Fruit fly (Drosophila melanogaster): Measurements from ENCODE around the gene CG14860.

The CG14860 gene

DNA sequence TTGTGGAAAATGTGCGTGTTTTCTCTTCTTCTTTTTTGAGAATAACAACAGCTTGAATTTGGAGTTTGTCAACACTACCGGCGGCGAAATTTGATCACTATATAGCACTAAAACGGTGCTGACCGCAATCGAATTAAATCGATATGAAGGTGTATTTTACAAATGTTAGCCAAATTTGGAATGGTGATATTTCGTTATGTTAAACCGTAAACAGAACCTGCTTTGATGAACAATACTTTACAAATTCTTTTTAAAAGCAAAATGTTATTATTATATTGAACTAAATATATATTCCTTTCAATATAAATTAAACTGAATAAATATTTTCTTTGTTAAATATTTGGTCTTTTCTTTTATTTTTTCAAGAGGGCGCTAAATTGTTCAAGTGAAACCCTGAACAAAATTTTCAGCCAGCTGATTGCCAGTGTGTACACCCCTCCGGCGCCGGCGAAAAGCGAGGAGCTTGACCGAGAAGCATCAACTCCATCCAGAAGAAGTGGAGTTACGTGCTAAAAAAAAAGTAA, 8.5 kb upstream of the CG14860 start, which contains the start of the genes Rrp6, CG33331 and CG33332 (continued):
- peak; percentile 64 for TF ChIP-seq tx (GFP tag; optimal IDR thresholded peaks at IDR 0.05)
- TF ChIP-seq ci (GFP tag; IDR thresholded peaks at IDR 0.05) = peak; percentile 66; the same call in 1 of the 3 replicates
- TF ChIP-seq Dbx (GFP tag; IDR thresholded peaks at IDR 0.05) = peak; percentile 68
- no peak for TF ChIP-seq tio (GFP tag; optimal IDR thresholded peaks at IDR 0.05)
- peak; percentile 74 for TF ChIP-seq CG18619 (GFP tag; optimal IDR thresholded peaks at IDR 0.05)
- 0 out of 3 replicates have a peak, but pooled peaks have one; percentile 15 for TF ChIP-seq CG14050 (GFP tag; IDR thresholded peaks at IDR 0.05)
- TF ChIP-seq unpg (GFP tag; optimal IDR thresholded peaks at IDR 0.05) = peak; percentile 70
- peak; percentile 43; the same call in 1 of the 2 replicates for TF ChIP-seq CG14441 (GFP tag; IDR thresholded peaks at IDR 0.05)
- TF ChIP-seq stc (GFP tag; IDR thresholded peaks at IDR 0.05) = no peak; the same call in 1 of the 2 replicates
- TF ChIP-seq CG3065 (GFP tag; optimal IDR thresholded peaks at IDR 0.05) = peak; percentile 36
- TF ChIP-seq CG14014 (GFP tag; IDR thresholded peaks at IDR 0.05) = 0 out of 2 replicates have a peak, but pooled peaks have one; percentile 23
- TF ChIP-seq Bteb2 (GFP tag; optimal IDR thresholded peaks at IDR 0.05) = peak; percentile 54
- TF ChIP-seq dmrt11E (tag; optimal IDR thresholded peaks at IDR 0.05) = peak; percentile 50
- peak; percentile 66 for TF ChIP-seq CG6272 (GFP tag; IDR thresholded peaks at IDR 0.05)
- TF ChIP-seq CG34376 (GFP tag; optimal IDR thresholded peaks at IDR 0.05) = peak; percentile 59
- no peak for TF ChIP-seq CG10543 (GFP tag; optimal IDR thresholded peaks at IDR 0.05)
- peak; percentile 41 for TF ChIP-seq CG1792 (GFP tag; optimal IDR thresholded peaks at IDR 0.05)
- TF ChIP-seq CG2678 (tag; optimal IDR thresholded peaks at IDR 0.05) = no peak
- peak; percentile 33 for TF ChIP-seq cg (GFP tag; optimal IDR thresholded peaks at IDR 0.05)
- peak; percentile 87 for TF ChIP-seq CG3281 (GFP tag; optimal IDR thresholded peaks at IDR 0.05)
- TF ChIP-seq cas (GFP tag; IDR thresholded peaks at IDR 0.05) = no peak
- no peak for TF ChIP-seq gt (GFP tag; IDR thresholded peaks at IDR 0.05)
- peak; percentile 31 for TF ChIP-seq CG8388 (GFP tag; optimal IDR thresholded peaks at IDR 0.05)
- TF ChIP-seq gem (tag; optimal IDR thresholded peaks at IDR 0.05) = peak; percentile 80
- peak; percentile 60 for TF ChIP-seq CG9609 (GFP tag; optimal IDR thresholded peaks at IDR 0.05)
- peak; percentile 77 for TF ChIP-seq CG6689 (GFP tag; IDR thresholded peaks at IDR 0.05)
- peak; percentile 88 for TF ChIP-seq CG9932 (GFP tag; IDR thresholded peaks at IDR 0.05)
- peak; percentile 17 for TF ChIP-seq gfzf (GFP tag; optimal IDR thresholded peaks at IDR 0.05)
- no peak for TF ChIP-seq Lpt (GFP tag; optimal IDR thresholded peaks at IDR 0.05)
- TF ChIP-seq Taf1 (GFP tag; IDR thresholded peaks at IDR 0.05) = peak; percentile 10; the same call in 1 of the 2 replicates
- TF ChIP-seq HLH3B (GFP tag; IDR thresholded peaks at IDR 0.05) = peak; percentile 40; the same call in 1 of the 2 replicates
- peak; percentile 26 for TF ChIP-seq org-1 (GFP tag; optimal IDR thresholded peaks at IDR 0.05)
- no peak for TF ChIP-seq CG10959 (GFP tag; IDR thresholded peaks at IDR 0.05)
- TF ChIP-seq CG3726 (GFP tag; IDR thresholded peaks at IDR 0.05) = no peak
- TF ChIP-seq Gug (GFP tag; IDR thresholded peaks at IDR 0.05) = peak; percentile 40; the same call in 2 of the 4 replicates
- peak; percentile 98 for TF ChIP-seq CG17385 (GFP tag; optimal IDR thresholded peaks at IDR 0.05)
- peak; percentile 65 for TF ChIP-seq CG11247 (GFP tag; IDR thresholded peaks at IDR 0.05)
- peak; percentile 42; the same call in 2 of the 3 replicates for TF ChIP-seq tgo (GFP tag; IDR thresholded peaks at IDR 0.05)
- TF ChIP-seq Med (GFP tag) = peak; percentile 95
- peak; percentile 46 for TF ChIP-seq MESR4 (GFP tag; optimal IDR thresholded peaks at IDR 0.05)
- peak; percentile 44 for TF ChIP-seq BtbVII (GFP tag; optimal IDR thresholded peaks at IDR 0.05)
- TF ChIP-seq Stat92E (GFP tag; optimal IDR thresholded peaks at IDR 0.05) = no peak
- TF ChIP-seq lbe (GFP tag; optimal IDR thresholded peaks at IDR 0.05) = no peak
- peak; percentile 69 for TF ChIP-seq CG1603 (tag; optimal IDR thresholded peaks at IDR 0.05)
- TF ChIP-seq Oaz (GFP tag; IDR thresholded peaks at IDR 0.05) = no peak
- no peak for TF ChIP-seq gce (GFP tag; IDR thresholded peaks at IDR 0.05)
- no peak; the same call in 1 of the 2 replicates for TF ChIP-seq CG32767 (GFP tag; IDR thresholded peaks at IDR 0.05)
- peak; percentile 65 for TF ChIP-seq Max (GFP tag; optimal IDR thresholded peaks at IDR 0.05)
- peak; percentile 49 for TF ChIP-seq unc-4 (GFP tag; IDR thresholded peaks at IDR 0.05; ENCODE audit: partially characterized antibody)
- TF ChIP-seq CG11085 (GFP tag; IDR thresholded peaks at IDR 0.05) = peak; percentile 61

Data from whole organism, embryonic.